Fruit fly (Drosophila melanogaster) whole organism, embryonic: ENCODE results near the gene Lon.

ENCODE experiments used
- Bteb2 ChIP-seq: fragments of 200-800 bp; sonication (Bioruptor generic); optimal IDR thresholded peaks from 2 replicates; lab custom pipeline; 2016; ENCODE audit warnings: missing biosample characterization, missing genetic modification characterization
- CG10431 ChIP-seq: fragments of 200-800 bp; sonication (Bioruptor generic); optimal IDR thresholded peaks from 3 replicates; lab custom pipeline; 2018; ENCODE audit warnings: missing biosample characterization, mild to moderate bottlenecking, missing genetic modification characterization
- CG11093 ChIP-seq: fragments of 200-800 bp; sonication (Bioruptor generic); IDR thresholded peaks from 3 replicates; pipeline ENCODE4 v1.3.6; 2022; ENCODE audit warnings: missing biosample characterization, missing genetic modification characterization
- CG12104 ChIP-seq: fragments of 200-800 bp; sonication (Bioruptor generic); optimal IDR thresholded peaks from 3 replicates; lab custom pipeline; 2016; ENCODE audit warnings: missing biosample characterization, missing genetic modification characterization
- CG12744 ChIP-seq: fragments of 200-800 bp; sonication (Bioruptor generic); optimal IDR thresholded peaks from 2 replicates; lab custom pipeline; 2016; ENCODE audit warnings: missing biosample characterization, missing genetic modification characterization
- CG15601 ChIP-seq: fragments of 200-800 bp; sonication (Bioruptor generic); optimal IDR thresholded peaks from 3 replicates; lab custom pipeline; 2019; ENCODE audit warnings: missing biosample characterization, mild to moderate bottlenecking, missing genetic modification characterization, moderate library complexity
- CG1792 ChIP-seq: fragments of 200-800 bp; sonication (Bioruptor generic); optimal IDR thresholded peaks from 2 replicates; lab custom pipeline; 2016; ENCODE audit warnings: missing biosample characterization, missing genetic modification characterization
- CG2120 ChIP-seq: fragments of 200-800 bp; sonication (Bioruptor generic); optimal IDR thresholded peaks from 3 replicates; lab custom pipeline; 2016; ENCODE audit warnings: missing biosample characterization, missing genetic modification characterization
- CG30020 ChIP-seq: fragments of 200-800 bp; optimal IDR thresholded peaks from 2 replicates; lab custom pipeline; 2019; ENCODE audit warnings: missing biosample characterization, mild to moderate bottlenecking, missing genetic modification characterization, moderate library complexity
- CG42726 ChIP-seq: fragments of 200-800 bp; sonication (Bioruptor generic); IDR thresholded peaks from 2 replicates; pipeline ENCODE4 v1.3.6; 2022; ENCODE audit warnings: missing biosample characterization, missing genetic modification characterization; ENCODE audit not compliant: partially characterized antibody
- CG4404 ChIP-seq: fragments of 200-800 bp; sonication (Bioruptor generic); IDR thresholded peaks from 2 replicates; pipeline ENCODE4 v1.3.6; 2022; ENCODE audit warnings: missing biosample characterization, missing genetic modification characterization
- CG6854 ChIP-seq: fragments of 200-800 bp; sonication (Bioruptor generic); optimal IDR thresholded peaks from 3 replicates; lab custom pipeline; 2017; ENCODE audit warnings: missing biosample characterization, mild to moderate bottlenecking, missing genetic modification characterization
- CG7839 ChIP-seq: fragments of 200-800 bp; sonication (Bioruptor generic); optimal IDR thresholded peaks from 3 replicates; lab custom pipeline; 2018; ENCODE audit warnings: missing biosample characterization, mild to moderate bottlenecking, missing genetic modification characterization, moderate library complexity
- CHES-1-like ChIP-seq: fragments of 200-800 bp; sonication (Bioruptor generic); optimal IDR thresholded peaks from 2 replicates; lab custom pipeline; 2016; ENCODE audit warnings: missing biosample characterization, missing genetic modification characterization
- CoRest ChIP-seq: fragments of 200-800 bp; sonication (Bioruptor generic); optimal IDR thresholded peaks from 3 replicates; lab custom pipeline; 2018; ENCODE audit warnings: missing biosample characterization, mild to moderate bottlenecking, missing genetic modification characterization, moderate library complexity
- Dip3 ChIP-seq: fragments of 200-800 bp; sonication (Bioruptor generic); optimal IDR thresholded peaks from 3 replicates; lab custom pipeline; 2016; ENCODE audit warnings: missing biosample characterization, missing genetic modification characterization
- Doc3 ChIP-seq: fragments of 200-800 bp; sonication (Bioruptor generic); IDR thresholded peaks from 3 replicates; pipeline ENCODE4 v1.3.6; 2022; ENCODE audit warnings: missing biosample characterization, missing genetic modification characterization; ENCODE audit not compliant: partially characterized antibody
- Fer2 ChIP-seq: fragments of 200-800 bp; sonication (Bioruptor generic); optimal IDR thresholded peaks from 2 replicates; lab custom pipeline; 2018; ENCODE audit warnings: missing biosample characterization, mild to moderate bottlenecking, missing genetic modification characterization, moderate library complexity
- Hand ChIP-seq: fragments of 200-800 bp; sonication (Bioruptor generic); optimal IDR thresholded peaks from 2 replicates; lab custom pipeline; 2017; ENCODE audit warnings: mild to moderate bottlenecking, missing biosample characterization, missing genetic modification reagents, missing genetic modification characterization
- Lim3 ChIP-seq: fragments of 200-800 bp; sonication (Bioruptor generic); IDR thresholded peaks from 2 replicates; pipeline ENCODE4 v1.3.6; 2022; ENCODE audit warnings: missing biosample characterization, missing genetic modification characterization
- Max ChIP-seq: fragments of 200-800 bp; sonication (Bioruptor generic); optimal IDR thresholded peaks from 2 replicates; lab custom pipeline; 2016; ENCODE audit warnings: missing biosample characterization, mild to moderate bottlenecking, missing genetic modification characterization
- Mrtf ChIP-seq: fragments of 200-800 bp; sonication (Bioruptor generic); IDR thresholded peaks from 3 replicates; pipeline ENCODE4 v1.3.6; 2022; ENCODE audit warnings: missing biosample characterization, missing genetic modification characterization
- NFAT ChIP-seq: fragments of 200-800 bp; sonication (Bioruptor generic); IDR thresholded peaks from 2 replicates; pipeline ENCODE4 v1.3.6; 2022; ENCODE audit warnings: missing biosample characterization, missing genetic modification characterization
- Neu2 ChIP-seq: fragments of 200-800 bp; sonication (Bioruptor generic); optimal IDR thresholded peaks from 3 replicates; lab custom pipeline; 2016; ENCODE audit warnings: missing biosample characterization, missing genetic modification characterization, borderline replicate concordance
- Six4 ChIP-seq: fragments of 200-800 bp; sonication (Bioruptor generic); optimal IDR thresholded peaks from 2 replicates; lab custom pipeline; 2016; ENCODE audit warnings: missing biosample characterization, missing genetic modification characterization
- bcd ChIP-seq: fragments of 200-800 bp; sonication (Bioruptor generic); optimal IDR thresholded peaks from 2 replicates; lab custom pipeline; 2017; ENCODE audit warnings: missing biosample characterization, mild to moderate bottlenecking, missing genetic modification characterization
- bsh ChIP-seq, 2 experiments: fragments of 200-800 bp; sonication (Bioruptor generic); optimal IDR thresholded peaks; 2 replicates each; lab custom pipeline; 2017 to 2018; ENCODE audit warnings: mild to moderate bottlenecking in 2 of 2, missing biosample characterization in 2 of 2, missing genetic modification characterization in 2 of 2, moderate library complexity in 1 of 2
- btn ChIP-seq: fragments of 200-800 bp; sonication (Bioruptor generic); optimal IDR thresholded peaks from 2 replicates; lab custom pipeline; 2016; ENCODE audit warnings: missing biosample characterization, missing genetic modification characterization
- chinmo ChIP-seq: fragments of 200-800 bp; sonication (Bioruptor generic); IDR thresholded peaks from 4 replicates; pipeline ENCODE4 v1.3.6; 2022; ENCODE audit warnings: missing biosample characterization, missing genetic modification characterization; ENCODE audit not compliant: partially characterized antibody
- cwo ChIP-seq: fragments of 200-800 bp; sonication (Bioruptor generic); optimal IDR thresholded peaks from 3 replicates; lab custom pipeline; 2017; ENCODE audit warnings: missing biosample characterization, missing genetic modification characterization, mild to moderate bottlenecking, moderate library complexity, missing genetic modification reagents
- da ChIP-seq: fragments of 200-800 bp; sonication (Bioruptor generic); optimal IDR thresholded peaks from 2 replicates; lab custom pipeline; 2016; ENCODE audit warnings: missing biosample characterization, missing genetic modification characterization
- dimm ChIP-seq: fragments of 200-800 bp; sonication (Bioruptor generic); IDR thresholded peaks from 2 replicates; pipeline ENCODE4 v1.3.6; 2022; ENCODE audit warnings: missing biosample characterization, missing genetic modification characterization
- fu2 ChIP-seq: fragments of 200-800 bp; sonication (Bioruptor generic); optimal IDR thresholded peaks from 2 replicates; lab custom pipeline; 2016; ENCODE audit warnings: missing biosample characterization, missing genetic modification characterization
- gem ChIP-seq: fragments of 200-800 bp; sonication (Bioruptor generic); optimal IDR thresholded peaks from 2 replicates; lab custom pipeline; 2019; ENCODE audit warnings: missing biosample characterization, mild to moderate bottlenecking, missing genetic modification characterization, moderate library complexity
- gro ChIP-seq: fragments of 200-800 bp; sonication (Bioruptor generic); optimal IDR thresholded peaks from 2 replicates; lab custom pipeline; 2016; ENCODE audit warnings: missing biosample characterization, missing genetic modification characterization
- ham ChIP-seq: fragments of 200-800 bp; sonication (Bioruptor generic); IDR thresholded peaks from 2 replicates; pipeline ENCODE4 v1.3.6; 2022; ENCODE audit warnings: missing biosample characterization, missing genetic modification characterization
- hkb ChIP-seq, 2 experiments: fragments of 200-800 bp in 1 of 2; fragments of >200 bp in 1 of 2; sonication (Bioruptor generic) in 1 of 2; IDR thresholded peaks in 1 of 2; optimal IDR thresholded peaks in 1 of 2; 2 replicates each; pipeline versions ENCODE4 v1.3.6 to Lab custom; 2017 to 2022; ENCODE audit warnings: missing biosample characterization in 1 of 2, missing genetic modification characterization in 1 of 2
- kay ChIP-seq: fragments of 200-800 bp; sonication (Bioruptor generic); optimal IDR thresholded peaks from 2 replicates; lab custom pipeline; 2016; ENCODE audit warnings: missing biosample characterization, missing genetic modification characterization
- lab ChIP-seq: fragments of 200-800 bp; sonication (Bioruptor generic); optimal IDR thresholded peaks from 3 replicates; lab custom pipeline; 2017; ENCODE audit warnings: missing biosample characterization, missing genetic modification characterization, mild to moderate bottlenecking, moderate library complexity, missing genetic modification reagents
- lilli ChIP-seq: fragments of 200-800 bp; sonication (Bioruptor generic); optimal IDR thresholded peaks from 3 replicates; lab custom pipeline; 2016; ENCODE audit warnings: missing biosample characterization, missing genetic modification characterization
- mam ChIP-seq: fragments of 200-800 bp; sonication (Bioruptor generic); optimal IDR thresholded peaks from 3 replicates; lab custom pipeline; 2016; ENCODE audit warnings: missing biosample characterization, missing genetic modification characterization
- pros ChIP-seq: fragments of 200-800 bp; sonication (Bioruptor generic); optimal IDR thresholded peaks from 3 replicates; lab custom pipeline; 2019; ENCODE audit warnings: missing biosample characterization, mild to moderate bottlenecking, missing genetic modification characterization, moderate library complexity
- pum ChIP-seq: fragments of 200-800 bp; sonication (Bioruptor generic); optimal IDR thresholded peaks from 2 replicates; lab custom pipeline; 2016; ENCODE audit warnings: missing biosample characterization, missing genetic modification characterization
- repo ChIP-seq: fragments of 200-800 bp; sonication (Bioruptor generic); optimal IDR thresholded peaks from 2 replicates; lab custom pipeline; 2016; ENCODE audit warnings: missing biosample characterization, missing genetic modification characterization
- run ChIP-seq: fragments of 200-800 bp; sonication (Bioruptor generic); optimal IDR thresholded peaks from 3 replicates; lab custom pipeline; 2018; ENCODE audit warnings: missing biosample characterization, mild to moderate bottlenecking, missing genetic modification characterization
- sc ChIP-seq, 3 experiments: fragments of >200 bp in 2 of 3; fragments of 200-800 bp in 1 of 3; sonication (Bioruptor generic) in 1 of 3; optimal IDR thresholded peaks; 2 replicates in 2 of 3; 3 replicates in 1 of 3; lab custom pipeline; 2017; ENCODE audit warnings: mild to moderate bottlenecking in 1 of 3, missing biosample characterization in 1 of 3, missing genetic modification characterization in 1 of 3, missing genetic modification reagents in 1 of 3
- stwl ChIP-seq: fragments of 200-800 bp; sonication (Bioruptor generic); optimal IDR thresholded peaks from 3 replicates; lab custom pipeline; 2018; ENCODE audit warnings: missing biosample characterization, mild to moderate bottlenecking, missing genetic modification characterization, moderate library complexity
- tll ChIP-seq, 2 experiments: fragments of 200-800 bp in 1 of 2; fragments of >200 bp in 1 of 2; sonication (Bioruptor generic) in 1 of 2; optimal IDR thresholded peaks; 2 replicates each; lab custom pipeline; 2017 to 2019; ENCODE audit warnings: missing biosample characterization in 2 of 2, missing genetic modification characterization in 2 of 2, mild to moderate bottlenecking in 1 of 2, moderate library complexity in 1 of 2
- vvl ChIP-seq: fragments of 200-800 bp; sonication (Bioruptor generic); IDR thresholded peaks from 2 replicates; pipeline ENCODE4 v1.3.6; 2022; ENCODE audit warnings: missing biosample characterization, missing genetic modification characterization

Lon gene

dm6 chr3L:19590422-19590821 is 21.6 kb downstream of the Lon start, which contains the start of gene CG14100 (continued):
- TF ChIP-seq Doc3 (GFP tag; lab: Robert Waterston, UW) (no peak; the same call in 2 of the 3 replicates), CoRest (peak; percentile 100), CG4404 (peak; percentile 100), stwl (tag; lab: Kevin White, UChicago) (peak; percentile 99), CHES-1-like (peak; percentile 100), Mrtf (peak; percentile 100), Six4 (peak; percentile 100), Lim3 (GFP tag; lab: Robert Waterston, UW) (peak; percentile 100), da (GFP tag; lab: Kevin White, UChicago) (peak; percentile 100), lab (peak; percentile 100), CG42726 (peak; percentile 70; the same call in 1 of the 2 replicates), dimm (GFP tag; lab: Robert Waterston, UW) (peak; percentile 100), CG12744 (GFP tag; lab: Kevin White, UChicago) (peak; percentile 100), NFAT (GFP tag; lab: Robert Waterston, UW) (peak; percentile 100), CG2120 (GFP tag; lab: Kevin White, UChicago) (peak; percentile 100), Bteb2 (GFP tag; lab: Kevin White, UChicago) (peak; percentile 100), run (tag; lab: Kevin White, UChicago) (peak; percentile 100), CG11093 (GFP tag; lab: Robert Waterston, UW) (peak; percentile 100), tll (GFP tag; optimal IDR thresholded peaks at IDR 0.05; lab: Kevin White, UChicago) (peak in 1 of 2 experiments; percentile 95), kay (GFP tag; lab: Kevin White, UChicago) (peak; percentile 100), repo (GFP tag; lab: Kevin White, UChicago) (peak; percentile 100), CG10431 (GFP tag; lab: Kevin White, UChicago) (peak; percentile 99), CG1792 (GFP tag; lab: Kevin White, UChicago) (peak; percentile 100), pros (GFP tag; lab: Kevin White, UChicago) (peak; percentile 98), bsh (GFP tag; optimal IDR thresholded peaks at IDR 0.05; lab: Kevin White, UChicago) (peak; percentile 100), sc (optimal IDR thresholded peaks at IDR 0.05; lab: Kevin White, UChicago) (no peak), sc (GFP tag; optimal IDR thresholded peaks at IDR 0.05; lab: Kevin White, UChicago) (peak; percentile 100), gem (peak; percentile 100), ham (peak; percentile 100), fu2 (GFP tag; lab: Kevin White, UChicago) (peak; percentile 100), Hand (peak; percentile 100), mam (peak; percentile 100), gro (peak; percentile 100), bcd (GFP tag; lab: Kevin White, UChicago) (peak; percentile 100), vvl (GFP tag; lab: Robert Waterston, UW) (peak; percentile 100), pum (GFP tag; lab: Kevin White, UChicago) (peak; percentile 100), hkb (optimal IDR thresholded peaks at IDR 0.05; lab: Kevin White, UChicago) (no peak), hkb (GFP tag; IDR thresholded peaks at IDR 0.05; lab: Robert Waterston, UW) (peak; percentile 100), CG30020 (tag; lab: Kevin White, UChicago) (peak; percentile 94), Max (GFP tag; lab: Kevin White, UChicago) (peak; percentile 100), chinmo (GFP tag; lab: Robert Waterston, UW) (no peak), CG6854 (peak; percentile 100), CG12104 (peak; percentile 100), Dip3 (GFP tag; lab: Kevin White, UChicago) (peak; percentile 100), btn (peak; percentile 100), CG7839 (tag; lab: Kevin White, UChicago) (peak; percentile 100), lilli (GFP tag; lab: Kevin White, UChicago) (peak; percentile 100), cwo (peak; percentile 99), Fer2 (tag; lab: Kevin White, UChicago) (peak; percentile 100), Neu2 (GFP tag; lab: Kevin White, UChicago) (peak; percentile 100), CG15601 (peak; percentile 100)
